Worm (Caenorhabditis elegans) whole organism, L1 larva: ENCODE results near the gene Y38H8A.2.
A peak's percentile ranks its signal among the peaks of the same experiment; 100 is the strongest.

Source experiments
- C04F5.9 ChIP-seq: sonication (generic microtip); optimal IDR thresholded peaks from 2 replicates; lab custom pipeline; 2016; ENCODE audit warnings: missing genetic modification characterization, missing compliant biosample characterization
- C16A3.4 ChIP-seq: fragments of 150-350 bp; optimal IDR thresholded peaks from 2 replicates; lab custom pipeline; 2014; ENCODE audit warnings: missing biosample characterization, missing genetic modification characterization
- Y116A8C.19 ChIP-seq: sonication (generic microtip); optimal IDR thresholded peaks from 2 replicates; lab custom pipeline; 2016; ENCODE audit warnings: missing compliant biosample characterization, missing genetic modification characterization, borderline replicate concordance
- aha-1 ChIP-seq: fragments of 150-350 bp; optimal IDR thresholded peaks from 2 replicates; lab custom pipeline; 2014; ENCODE audit warnings: missing biosample characterization, missing genetic modification characterization
- alr-1 ChIP-seq: fragments of 200-800 bp; sonication (Bioruptor generic); optimal IDR thresholded peaks from 2 replicates; lab custom pipeline; 2018; ENCODE audit warnings: borderline replicate concordance, mild to moderate bottlenecking, missing genetic modification characterization, missing compliant biosample characterization
- aly-2 ChIP-seq: fragments of 150-350 bp; optimal IDR thresholded peaks from 2 replicates; lab custom pipeline; 2014; ENCODE audit warnings: missing biosample characterization, missing genetic modification characterization
- blmp-1 ChIP-seq: fragments of 150-350 bp; optimal IDR thresholded peaks from 2 replicates; lab custom pipeline; 2014; ENCODE audit warnings: missing biosample characterization, missing genetic modification characterization
- ceh-8 ChIP-seq: fragments of 200-800 bp; sonication (Bioruptor generic); optimal IDR thresholded peaks from 2 replicates; lab custom pipeline; 2018; ENCODE audit warnings: mild to moderate bottlenecking, missing genetic modification characterization, moderate library complexity, missing compliant biosample characterization
- ces-1 ChIP-seq: fragments of 150-350 bp; optimal IDR thresholded peaks from 2 replicates; lab custom pipeline; 2014; ENCODE audit warnings: missing biosample characterization, missing genetic modification reagents, missing genetic modification characterization
- dpl-1 ChIP-seq, 3 experiments: fragments of 150-350 bp in 2 of 3; sonication (generic microtip) in 1 of 3; optimal IDR thresholded peaks; 2 replicates each; lab custom pipeline; 2014 to 2017; ENCODE audit warnings: missing biosample characterization in 3 of 3, missing genetic modification characterization in 3 of 3, missing genetic modification reagents in 3 of 3
- efl-1 ChIP-seq, 4 experiments: fragments of 150-350 bp; optimal IDR thresholded peaks in 3 of 4; peaks in 1 of 4; 1 replicate in 1 of 4; 2 replicates in 3 of 4; lab custom pipeline; 2014; ENCODE audit warnings: missing biosample characterization in 2 of 4, missing genetic modification characterization in 2 of 4, missing genetic modification reagents in 2 of 4
- egl-13 ChIP-seq: sonication (generic microtip); optimal IDR thresholded peaks from 2 replicates; lab custom pipeline; 2016; ENCODE audit warnings: missing genotype, missing genetic modification reagents, missing genetic modification characterization, missing compliant biosample characterization
- elt-3 ChIP-seq, 6 experiments: fragments of 150-350 bp in 1 of 6; sonication (generic microtip); optimal IDR thresholded peaks; 2 replicates each; lab custom pipeline; 2017 to 2018; ENCODE audit warnings: missing biosample characterization in 6 of 6, missing genetic modification characterization in 6 of 6, inconsistent platforms in 1 of 6
- fos-1 ChIP-seq: fragments of 150-350 bp; optimal IDR thresholded peaks from 2 replicates; lab custom pipeline; 2014; ENCODE audit warnings: missing biosample characterization, missing genetic modification characterization
- grh-1 ChIP-seq: fragments of 200-800 bp; sonication (Bioruptor generic); IDR thresholded peaks from 2 replicates; pipeline ENCODE4 v1.3.6; 2022; ENCODE audit warnings: missing genetic modification reagents, missing genetic modification characterization, missing compliant biosample characterization
- lin-13 ChIP-seq: fragments of 150-350 bp; optimal IDR thresholded peaks from 2 replicates; lab custom pipeline; 2014; ENCODE audit warnings: missing biosample characterization, missing genetic modification reagents, missing genetic modification characterization
- lin-14 ChIP-seq: fragments of 200-800 bp; sonication (Bioruptor generic); optimal IDR thresholded peaks from 2 replicates; lab custom pipeline; 2018; ENCODE audit warnings: mild to moderate bottlenecking, missing genetic modification characterization, moderate library complexity, missing compliant biosample characterization
- lin-35 ChIP-seq, 2 experiments: fragments of 150-350 bp; optimal IDR thresholded peaks; 2 replicates each; lab custom pipeline; 2014; ENCODE audit warnings: missing biosample characterization in 2 of 2, missing genetic modification characterization in 2 of 2, missing genetic modification reagents in 2 of 2
- lin-39 ChIP-seq: fragments of 150-350 bp; optimal IDR thresholded peaks from 2 replicates; lab custom pipeline; 2014; ENCODE audit warnings: missing biosample characterization, missing genetic modification reagents, missing genetic modification characterization
- lir-3 ChIP-seq: sonication (generic microtip); optimal IDR thresholded peaks from 2 replicates; lab custom pipeline; 2016; ENCODE audit warnings: mild to moderate bottlenecking, missing genetic modification characterization, moderate library complexity, missing compliant biosample characterization; ENCODE audit not compliant: poor library complexity
- lsy-2 ChIP-seq, 2 experiments: fragments of 150-350 bp; optimal IDR thresholded peaks; 2 replicates each; lab custom pipeline; 2014; ENCODE audit warnings: missing biosample characterization in 2 of 2, missing genetic modification characterization in 2 of 2
- mab-9 ChIP-seq: fragments of 200-800 bp; sonication (Bioruptor generic); IDR thresholded peaks from 2 replicates; pipeline ENCODE4 v1.3.6; 2022; ENCODE audit warnings: missing genetic modification reagents, missing genetic modification characterization, missing compliant biosample characterization
- mdl-1 ChIP-seq, 2 experiments: fragments of 150-350 bp; optimal IDR thresholded peaks; 2 replicates each; lab custom pipeline; 2014 to 2017; ENCODE audit warnings: missing biosample characterization in 2 of 2, missing genetic modification characterization in 2 of 2, inconsistent platforms in 1 of 2
- mef-2 ChIP-seq: fragments of 150-350 bp; optimal IDR thresholded peaks from 2 replicates; lab custom pipeline; 2014; ENCODE audit warnings: missing biosample characterization, missing genetic modification characterization
- mep-1 ChIP-seq: fragments of 150-350 bp; optimal IDR thresholded peaks from 2 replicates; lab custom pipeline; 2014; ENCODE audit warnings: missing biosample characterization, missing genetic modification characterization
- nhr-11 ChIP-seq: fragments of 150-350 bp; optimal IDR thresholded peaks from 2 replicates; lab custom pipeline; 2014; ENCODE audit warnings: missing biosample characterization, missing genetic modification characterization
- nhr-12 ChIP-seq: sonication (generic microtip); optimal IDR thresholded peaks from 2 replicates; lab custom pipeline; 2017; ENCODE audit warnings: missing biosample characterization, missing genetic modification characterization
- nhr-20 ChIP-seq: sonication (generic microtip); optimal IDR thresholded peaks from 2 replicates; lab custom pipeline; 2016; ENCODE audit warnings: mild to moderate bottlenecking, missing genetic modification characterization, missing compliant biosample characterization
- nhr-237 ChIP-seq: fragments of 150-350 bp; optimal IDR thresholded peaks from 2 replicates; lab custom pipeline; 2014; ENCODE audit warnings: missing biosample characterization, missing genetic modification characterization
- nhr-71 ChIP-seq: sonication (generic microtip); optimal IDR thresholded peaks from 2 replicates; lab custom pipeline; 2016; ENCODE audit warnings: mild to moderate bottlenecking, missing genetic modification characterization, moderate library complexity, missing compliant biosample characterization
- nhr-76 ChIP-seq: sonication (generic microtip); optimal IDR thresholded peaks from 2 replicates; lab custom pipeline; 2017; ENCODE audit warnings: missing biosample characterization, missing genetic modification characterization
- nhr-90 ChIP-seq: sonication (generic microtip); optimal IDR thresholded peaks from 2 replicates; lab custom pipeline; 2016; ENCODE audit warnings: mild to moderate bottlenecking, missing genetic modification characterization, missing compliant biosample characterization; ENCODE audit not compliant: poor library complexity
- snpc-4 ChIP-seq: fragments of 150-350 bp; optimal IDR thresholded peaks from 2 replicates; lab custom pipeline; 2014; ENCODE audit warnings: missing biosample characterization, missing genetic modification characterization
- sox-4 ChIP-seq: sonication (generic microtip); optimal IDR thresholded peaks from 2 replicates; lab custom pipeline; 2016; ENCODE audit warnings: missing genetic modification characterization, missing compliant biosample characterization
- tbx-2 ChIP-seq: sonication (generic microtip); optimal IDR thresholded peaks from 2 replicates; lab custom pipeline; 2016; ENCODE audit warnings: missing genetic modification characterization, missing compliant biosample characterization
- tlp-1 ChIP-seq: fragments of 150-350 bp; optimal IDR thresholded peaks from 2 replicates; lab custom pipeline; 2014; ENCODE audit warnings: missing biosample characterization, missing genetic modification characterization
- unc-62 ChIP-seq: fragments of 150-350 bp; optimal IDR thresholded peaks from 2 replicates; lab custom pipeline; 2014; ENCODE audit warnings: missing biosample characterization, missing genetic modification reagents, missing genetic modification characterization
- unc-86 ChIP-seq: sonication (generic microtip); optimal IDR thresholded peaks from 2 replicates; lab custom pipeline; 2016; ENCODE audit warnings: missing genetic modification characterization, missing compliant biosample characterization
- unc-98 ChIP-seq: fragments of 200-800 bp; sonication (Bioruptor generic); IDR thresholded peaks from 2 replicates; pipeline ENCODE4 v1.3.6; 2022; ENCODE audit warnings: missing genetic modification characterization, missing compliant biosample characterization

Y38H8A.2 gene

DNA sequence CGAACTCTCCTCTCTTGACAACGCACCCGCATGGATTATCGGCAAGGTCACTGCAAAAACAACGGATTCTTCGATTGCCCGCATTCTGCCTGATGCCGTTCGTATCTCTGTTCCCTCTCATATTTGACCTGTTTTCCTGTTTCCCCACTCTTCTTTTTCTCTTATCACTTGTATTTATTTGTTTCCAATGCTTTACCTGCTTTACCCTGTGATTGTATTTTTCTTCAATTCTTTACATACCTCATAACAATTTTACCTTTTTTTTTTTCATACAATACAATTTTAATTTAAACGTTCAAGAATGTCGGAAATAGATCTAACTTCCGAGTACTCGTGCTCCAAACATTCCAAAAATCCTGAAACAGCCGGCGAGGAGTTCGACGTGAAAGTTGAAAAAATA lies 34.7 kb downstream of the Y38H8A.2 start, which contains the start of gene afmd-2:
afmd-2 (plus strand) TSS at position 301 of the 400 bp plus-strand sequence.
- TF ChIP-seq C04F5.9: no peak
- TF ChIP-seq Y116A8C.19 (tag; lab: Kevin White, UChicago): no peak
- no peak for TF ChIP-seq aly-2 (tag; lab: Kevin White, UChicago)

DNA sequence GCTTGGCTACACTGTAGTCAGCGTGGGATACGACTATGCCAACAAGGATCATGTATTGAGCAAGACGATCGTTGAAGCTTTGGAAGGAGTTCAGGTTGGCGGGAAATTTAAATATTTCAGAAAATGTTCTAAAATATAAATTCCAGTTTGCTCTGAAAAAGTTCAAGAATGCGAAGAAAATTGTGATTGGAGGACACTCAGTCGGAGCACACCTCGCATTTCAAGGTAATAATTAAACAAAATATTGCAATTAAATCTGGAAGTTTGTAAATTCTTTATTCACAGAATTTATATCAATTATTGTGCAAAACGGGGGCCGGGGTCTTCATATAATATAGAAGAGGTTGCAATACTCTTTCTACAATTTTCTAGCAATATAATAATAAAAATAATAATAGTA lies 35.8 kb downstream of the Y38H8A.2 start:
- TF ChIP-seq tlp-1 (no peak), nhr-90 (tag; lab: Kevin White, UChicago) (no peak), efl-1 (optimal IDR thresholded peaks at IDR 0.05; lab: Kevin White, UChicago) (no peak), efl-1 (GFP tag; optimal IDR thresholded peaks at IDR 0.05 in 1 of 2; lab: Kevin White, UChicago) (no peak), nhr-11 (tag; lab: Kevin White, UChicago) (no peak), mef-2 (tag; lab: Kevin White, UChicago) (no peak), nhr-12 (tag; lab: Kevin White, UChicago) (no peak), lir-3 (tag; lab: Kevin White, UChicago) (no peak), sox-4 (tag; lab: Kevin White, UChicago) (no peak), ces-1 (GFP tag; lab: Kevin White, UChicago) (no peak), snpc-4 (no peak), unc-86 (tag; lab: Kevin White, UChicago) (no peak), mdl-1 (tag; optimal IDR thresholded peaks at IDR 0.05; lab: Kevin White, UChicago) (no peak), lin-13 (no peak), nhr-237 (tag; lab: Kevin White, UChicago) (no peak), unc-62 (no peak), nhr-76 (no peak)

DNA sequence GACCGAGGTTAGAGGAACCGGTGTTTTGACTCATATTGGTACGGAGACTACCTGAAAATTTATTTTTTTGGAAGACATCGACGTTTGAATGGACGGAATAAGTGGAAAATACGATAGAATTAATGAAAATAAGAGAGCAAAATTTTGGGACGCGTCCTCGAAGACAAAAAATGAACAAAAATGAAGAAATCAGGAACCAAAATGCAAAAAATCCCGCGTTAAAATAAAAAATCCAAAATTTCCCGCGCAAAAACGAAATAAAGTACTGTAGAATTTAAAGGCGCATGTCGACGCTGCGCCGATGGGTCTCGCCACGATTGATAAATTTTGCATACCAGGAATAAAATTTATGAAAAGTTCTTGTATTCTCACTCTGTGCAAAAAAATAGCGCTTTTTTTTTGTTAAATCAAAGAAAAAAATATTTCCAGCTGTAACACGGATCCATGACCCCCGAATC lies 37.9 kb downstream of the Y38H8A.2 start, which contains the start of gene puf-3:
puf-3 (minus strand) TSS at position 51 of the 458 bp plus-strand sequence.
- TF ChIP-seq nhr-71 (tag; lab: Kevin White, UChicago): no peak
- TF ChIP-seq nhr-76: no peak
- TF ChIP-seq lin-14 (GFP tag; lab: Kevin White, UChicago): no peak
- no peak for TF ChIP-seq tlp-1
- no peak for TF ChIP-seq mab-9 (GFP tag; lab: Robert Waterston, UW)
- TF ChIP-seq unc-98: no peak
- TF ChIP-seq lin-13: no peak
- TF ChIP-seq tbx-2 (tag; lab: Kevin White, UChicago): no peak
- no peak for TF ChIP-seq nhr-90 (tag; lab: Kevin White, UChicago)
- TF ChIP-seq fos-1 (tag; lab: Kevin White, UChicago): no peak
- no peak for TF ChIP-seq egl-13
- TF ChIP-seq nhr-20 (tag; lab: Kevin White, UChicago): no peak
- no peak for TF ChIP-seq alr-1 (tag; lab: Kevin White, UChicago)

DNA sequence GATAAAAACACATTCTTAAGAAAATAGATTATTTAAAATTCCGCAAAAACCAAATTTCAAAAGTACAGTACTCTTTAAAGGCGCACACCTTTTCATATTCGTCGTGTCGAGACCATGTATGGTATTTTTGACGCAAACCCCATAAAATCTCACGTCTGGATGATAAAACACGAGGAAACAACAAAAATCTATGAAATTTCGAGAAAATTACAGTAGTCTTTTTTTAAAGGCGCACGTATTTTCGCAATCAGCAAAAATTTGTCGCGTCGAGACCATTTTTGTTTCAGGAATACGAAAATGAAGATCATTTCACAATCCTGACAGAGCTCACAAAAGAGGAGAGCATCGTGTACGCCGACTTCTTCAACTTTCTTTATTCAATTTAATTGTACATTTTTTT lies 38.8 kb downstream of the Y38H8A.2 start:
- TF ChIP-seq nhr-71 (tag; lab: Kevin White, UChicago): no peak
- TF ChIP-seq, all 84 proteins: peak for 0

DNA sequence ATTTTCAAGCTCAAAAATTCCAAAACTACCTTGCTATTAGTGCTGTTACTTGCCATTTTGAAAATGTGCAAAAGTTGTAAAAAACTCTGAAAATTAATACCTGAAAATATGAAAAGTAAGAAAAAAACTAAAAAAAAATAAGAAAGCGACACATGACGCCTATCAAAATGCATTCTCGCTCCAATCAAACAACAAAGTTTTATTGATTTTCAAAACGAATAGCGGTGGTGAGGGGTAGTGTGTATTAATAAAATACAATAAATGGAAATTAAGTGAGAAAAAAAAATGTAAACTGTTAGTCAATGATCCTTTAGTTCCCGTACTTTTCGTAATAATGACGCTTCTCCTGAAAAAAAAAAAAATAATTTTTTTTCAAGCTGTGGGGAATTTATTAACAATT lies 47.6 kb downstream of the Y38H8A.2 start, which contains the start of gene dcap-2:
dcap-2 (minus strand) TSS at position 86 of the 400 bp plus-strand sequence.
- TF ChIP-seq elt-3 (tag; optimal IDR thresholded peaks at IDR 0.05; lab: Kevin White, UChicago) (no peak), C04F5.9 (no peak), lsy-2 (tag; optimal IDR thresholded peaks at IDR 0.05; lab: Kevin White, UChicago) (peak in 1 of 2 experiments; percentile 49), grh-1 (GFP tag; lab: Robert Waterston, UW) (no peak), lin-35 (GFP tag; optimal IDR thresholded peaks at IDR 0.05; lab: Kevin White, UChicago) (peak in 1 of 2 experiments; percentile 47), C16A3.4 (tag; lab: Kevin White, UChicago) (peak; percentile 5), efl-1 (optimal IDR thresholded peaks at IDR 0.05; lab: Kevin White, UChicago) (peak in 1 of 2 experiments; percentile 6), efl-1 (GFP tag; optimal IDR thresholded peaks at IDR 0.05 in 1 of 2; lab: Kevin White, UChicago) (peak in 1 of 2 experiments; percentile 4), aha-1 (no peak), nhr-71 (tag; lab: Kevin White, UChicago) (no peak), lin-39 (no peak), blmp-1 (tag; lab: Kevin White, UChicago) (peak; percentile 29), mep-1 (tag; lab: Kevin White, UChicago) (peak; percentile 14), ceh-8 (GFP tag; lab: Kevin White, UChicago) (no peak), dpl-1 (GFP tag; optimal IDR thresholded peaks at IDR 0.05; lab: Kevin White, UChicago) (peak in 1 of 3 experiments; percentile 21)
